Worm (Caenorhabditis elegans): ENCODE data around the gene T28F3.5.

Gene T28F3.5

DNA sequence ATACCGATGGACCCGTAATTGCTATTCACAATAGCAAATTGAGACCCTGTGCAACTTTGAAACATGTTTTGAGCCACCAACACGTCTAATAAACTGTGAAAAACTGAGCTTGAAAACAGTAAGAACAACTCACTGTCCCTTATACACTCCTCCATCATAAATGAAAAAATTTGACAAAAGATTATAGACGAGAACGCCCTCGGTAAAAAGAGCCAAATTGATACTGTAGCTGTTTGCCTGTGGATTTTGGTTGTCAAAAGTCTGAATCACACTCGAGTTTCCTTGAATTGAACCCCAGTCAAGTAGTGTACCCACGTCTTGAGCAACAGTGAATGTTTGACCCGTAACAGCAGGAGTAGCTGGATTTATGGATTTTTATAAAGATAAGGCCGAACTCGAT is 46.4 kb downstream of the T28F3.5 start:
- TF ChIP-seq nhr-28 (tag; optimal IDR thresholded peaks at IDR 0.05), result no peak
- peak in 1 of 2 experiments; percentile 95 for TF ChIP-seq unc-62 (GFP tag; optimal IDR thresholded peaks at IDR 0.05 in 1 of 2)
- TF ChIP-seq unc-62 (tag; optimal IDR thresholded peaks at IDR 0.05), result no peak

DNA sequence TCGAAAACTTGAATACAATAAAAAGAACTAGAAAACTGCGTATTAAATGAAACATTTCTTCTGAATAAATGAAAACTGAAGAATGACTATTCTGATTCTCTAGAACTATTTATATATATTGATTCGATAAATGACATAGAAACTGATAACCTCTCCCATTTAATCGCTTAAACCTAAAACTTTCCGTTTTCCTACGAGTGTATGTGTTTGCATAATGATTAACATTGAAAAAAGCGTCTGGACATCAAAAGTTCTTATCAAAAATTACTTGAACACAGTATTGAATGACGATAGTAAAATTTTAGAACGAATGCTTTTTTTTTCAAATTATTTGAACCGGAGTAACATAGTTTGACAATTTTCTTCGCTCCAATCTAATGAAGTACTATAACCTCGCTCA is 47.6 kb downstream of the T28F3.5 start, which contains the start of gene C49C3.9:
Gene C49C3.9 (minus strand): TSS at position 136 of the 400 bp plus-strand sequence.
- peak; percentile 83; the same call in 1 of the 2 replicates for TF ChIP-seq nhr-41 (GFP tag; IDR thresholded peaks at IDR 0.05)
- TF ChIP-seq lin-1 (GFP tag; IDR thresholded peaks at IDR 0.05), result peak; percentile 77; the same call in 1 of the 2 replicates
- peak; percentile 74 for TF ChIP-seq dmd-6 (GFP tag; IDR thresholded peaks at IDR 0.05)
- no peak for TF ChIP-seq daf-8 (GFP tag; IDR thresholded peaks at IDR 0.05)
- TF ChIP-seq saeg-2 (GFP tag; IDR thresholded peaks at IDR 0.05), result no peak
- TF ChIP-seq pqm-1 (tag; optimal IDR thresholded peaks at IDR 0.05), result peak; percentile 99
- peak; percentile 76 for TF ChIP-seq nhr-28 (tag; optimal IDR thresholded peaks at IDR 0.05)
- no peak for TF ChIP-seq php-3 (GFP tag; IDR thresholded peaks at IDR 0.05)
- TF ChIP-seq spr-1 (tag; optimal IDR thresholded peaks at IDR 0.05), result no peak

DNA sequence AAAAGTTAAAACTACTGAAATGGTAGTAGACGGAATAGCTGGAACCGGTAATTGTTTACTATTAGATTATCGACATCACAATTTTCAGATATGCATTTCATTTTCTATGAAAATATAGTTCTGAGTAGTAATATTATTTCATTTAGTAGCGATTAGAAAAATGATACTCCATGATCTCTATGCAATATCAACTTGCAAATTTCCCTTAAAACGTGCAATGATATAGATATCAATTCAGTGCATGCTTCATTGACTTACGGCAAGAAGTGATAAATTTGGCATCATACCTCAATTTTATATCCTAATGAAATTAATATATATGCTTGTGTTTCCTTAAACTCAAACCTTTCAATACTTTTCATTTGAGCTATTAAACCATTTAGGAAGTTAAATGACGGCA is 48.1 kb downstream of the T28F3.5 start, which contains the start of gene C49C3.21:
Gene C49C3.21 (plus strand): TSS at position 301 of the 400 bp plus-strand sequence.
- no peak for TF ChIP-seq mxl-3 (GFP tag; optimal IDR thresholded peaks at IDR 0.05)
- no peak for TF ChIP-seq aha-1 (tag)
- TF ChIP-seq ZK337.2 (GFP tag; IDR thresholded peaks at IDR 0.05), result no peak
- no peak for TF ChIP-seq ces-1 (GFP tag; optimal IDR thresholded peaks at IDR 0.05)
- no peak for TF ChIP-seq unc-130 (GFP tag; optimal IDR thresholded peaks at IDR 0.05)
- TF ChIP-seq daf-16 (GFP tag; optimal IDR thresholded peaks at IDR 0.05), result no peak
- TF ChIP-seq daf-16 (tag; optimal IDR thresholded peaks at IDR 0.05), result no peak
- TF ChIP-seq rbr-2 (tag; optimal IDR thresholded peaks at IDR 0.05), result no peak
- TF ChIP-seq aly-2 (tag; optimal IDR thresholded peaks at IDR 0.05), result no peak
- no peak for TF ChIP-seq R02D3.7 (tag; optimal IDR thresholded peaks at IDR 0.05)
- no peak for TF ChIP-seq nhr-102 (tag; optimal IDR thresholded peaks at IDR 0.05)
- no peak for TF ChIP-seq fos-1 (tag; optimal IDR thresholded peaks at IDR 0.05)

DNA sequence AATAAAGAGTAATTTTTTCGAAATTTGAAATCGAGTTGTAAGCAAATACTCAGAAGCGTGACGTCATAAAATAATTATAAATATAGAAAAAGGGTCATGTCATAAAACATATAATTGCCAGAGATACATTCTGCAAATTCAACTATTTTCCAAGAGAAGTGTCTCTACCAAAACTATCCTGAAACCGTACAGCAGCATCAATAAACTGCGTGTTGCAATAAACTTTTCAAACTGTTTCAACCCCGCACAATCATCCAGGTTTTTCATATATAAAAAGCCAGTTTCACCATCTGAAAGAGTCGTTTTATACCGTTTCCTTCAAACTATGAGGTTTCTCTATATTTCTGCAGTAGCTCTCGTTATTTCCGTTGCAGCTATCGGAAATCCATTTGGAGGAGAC is 48.9 kb downstream of the T28F3.5 start, which contains the start of gene C49C3.11:
Gene C49C3.11 (plus strand): TSS at position 301 of the 400 bp plus-strand sequence.
- TF ChIP-seq lin-1 (GFP tag; IDR thresholded peaks at IDR 0.05) (no peak), lim-7 (GFP tag; IDR thresholded peaks at IDR 0.05) (no peak), lin-39 (tag; optimal IDR thresholded peaks at IDR 0.05) (no peak), Y75B8A.6 (GFP tag; IDR thresholded peaks at IDR 0.05) (no peak), sdz-12 (GFP tag; optimal IDR thresholded peaks at IDR 0.05) (no peak), dpl-1 (GFP tag; optimal IDR thresholded peaks at IDR 0.05) (no peak), lin-15B (tag; optimal IDR thresholded peaks at IDR 0.05) (no peak), mdl-1 (tag; optimal IDR thresholded peaks at IDR 0.05) (no peak), F49E8.2 (tag; optimal IDR thresholded peaks at IDR 0.05; ENCODE audit: borderline replicate concordance) (no peak), zfp-3 (GFP tag; conservative IDR thresholded peaks at IDR 0.05) (no peak), F10B5.3 (tag; optimal IDR thresholded peaks at IDR 0.05) (no peak)

DNA sequence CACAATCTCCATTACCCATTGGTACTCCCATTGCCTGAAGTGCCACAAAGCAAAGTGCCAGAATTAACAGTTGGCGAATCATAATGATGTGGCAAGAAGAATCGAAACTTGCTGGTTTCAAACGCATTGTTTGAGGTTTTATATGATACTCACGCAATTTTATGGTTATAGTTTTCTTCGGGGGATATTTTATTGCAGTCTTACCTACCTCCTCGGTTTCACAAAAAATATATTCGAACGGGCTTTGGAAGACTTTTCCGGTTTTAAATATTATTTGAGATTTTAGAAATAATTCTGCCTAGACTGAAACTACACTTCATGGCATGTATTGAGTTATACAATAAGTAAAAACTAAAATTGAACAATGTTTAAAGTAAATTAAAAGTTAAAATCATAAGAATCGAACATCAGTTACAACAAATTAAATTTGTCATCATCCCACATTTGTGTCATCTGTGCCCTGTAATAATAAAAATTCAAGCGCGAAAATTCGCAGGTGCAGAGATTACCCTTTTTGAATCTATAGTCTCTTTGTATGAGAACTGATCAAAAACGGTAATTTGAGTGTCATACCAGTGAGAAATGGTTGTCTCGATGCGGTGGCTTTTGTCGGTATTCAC is 52.1 kb downstream of the T28F3.5 start, which contains the start of the genes clec-197 and clec-198:
Gene clec-197 (minus strand): TSS at position 101 of the 620 bp plus-strand sequence.
Gene clec-198 (plus strand): TSS at position 570 of the 620 bp plus-strand sequence.
- TF ChIP-seq ceh-32 (tag; optimal IDR thresholded peaks at IDR 0.05; ENCODE audit: poor library complexity), result no peak
- TF ChIP-seq nhr-11 (tag; optimal IDR thresholded peaks at IDR 0.05), result no peak
- no peak for TF ChIP-seq Y105C5A.15 (GFP tag; IDR thresholded peaks at IDR 0.05)
- no peak for TF ChIP-seq pqm-1 (tag; optimal IDR thresholded peaks at IDR 0.05)
- no peak for TF ChIP-seq F10B5.3 (tag; optimal IDR thresholded peaks at IDR 0.05)
- no peak for TF ChIP-seq Y48G9A.11 (GFP tag; IDR thresholded peaks at IDR 0.05)
